Worm (Caenorhabditis elegans) whole organism, late embryonic: ENCODE results near the gene F54F12.2.

Experiments
- C38D4.7 ChIP-seq: fragments of 200-800 bp; sonication (Bioruptor generic); optimal IDR thresholded peaks from 2 replicates; lab custom pipeline; 2018; ENCODE audit warnings: mild to moderate bottlenecking, missing genetic modification characterization, moderate library complexity, missing compliant biosample characterization
- F13H6.1 ChIP-seq: sonication (generic microtip); optimal IDR thresholded peaks from 2 replicates; lab custom pipeline; 2016; ENCODE audit warnings: missing genetic modification characterization, missing compliant biosample characterization
- K02D7.2 ChIP-seq: sonication (generic microtip); optimal IDR thresholded peaks from 2 replicates; lab custom pipeline; 2017; ENCODE audit warnings: mild to moderate bottlenecking, missing genetic modification characterization, missing compliant biosample characterization
- K09A11.1 ChIP-seq: sonication (generic microtip); optimal IDR thresholded peaks from 2 replicates; lab custom pipeline; 2017; ENCODE audit warnings: antibody characterized with exemption, mild to moderate bottlenecking, missing genetic modification characterization, missing compliant biosample characterization; ENCODE audit not compliant: insufficient read depth
- T23F11.4 ChIP-seq: fragments of 200-800 bp; sonication (Bioruptor generic); optimal IDR thresholded peaks from 2 replicates; lab custom pipeline; 2018; ENCODE audit warnings: mild to moderate bottlenecking, missing genetic modification characterization, missing compliant biosample characterization
- ama-1 ChIP-seq: fragments of 150-350 bp; optimal IDR thresholded peaks from 2 replicates; lab custom pipeline; 2014
- ceh-18 ChIP-seq: sonication (generic microtip); optimal IDR thresholded peaks from 2 replicates; lab custom pipeline; 2016; ENCODE audit warnings: missing genetic modification characterization, missing compliant biosample characterization
- ceh-19 ChIP-seq: fragments of 200-800 bp; sonication (Bioruptor generic); optimal IDR thresholded peaks from 2 replicates; lab custom pipeline; 2018; ENCODE audit warnings: mild to moderate bottlenecking, missing genetic modification characterization, missing compliant biosample characterization
- ceh-30 ChIP-seq: fragments of 150-350 bp; optimal IDR thresholded peaks from 2 replicates; lab custom pipeline; 2014; ENCODE audit warnings: missing biosample characterization, missing genetic modification characterization
- ceh-31 ChIP-seq: sonication (generic microtip); optimal IDR thresholded peaks from 2 replicates; lab custom pipeline; 2016; ENCODE audit warnings: missing genetic modification characterization, missing compliant biosample characterization
- ceh-45 ChIP-seq: fragments of 200-800 bp; sonication (Bioruptor generic); IDR thresholded peaks from 2 replicates; pipeline ENCODE4 v1.3.6; 2022; ENCODE audit warnings: missing genetic modification reagents, missing genetic modification characterization, missing compliant biosample characterization
- che-1 ChIP-seq: sonication (generic microtip); optimal IDR thresholded peaks from 2 replicates; lab custom pipeline; 2016; ENCODE audit warnings: mild to moderate bottlenecking, missing genetic modification characterization, missing compliant biosample characterization
- dve-1 ChIP-seq: sonication (generic microtip); optimal IDR thresholded peaks from 2 replicates; lab custom pipeline; 2017; ENCODE audit warnings: antibody characterized with exemption, mild to moderate bottlenecking, missing genetic modification characterization, missing compliant biosample characterization
- elt-2 ChIP-seq: sonication (generic microtip); optimal IDR thresholded peaks from 2 replicates; lab custom pipeline; 2016; ENCODE audit warnings: missing genetic modification reagents, missing genetic modification characterization, missing compliant biosample characterization
- gmeb-2 ChIP-seq: sonication (generic microtip); optimal IDR thresholded peaks from 2 replicates; lab custom pipeline; 2016; ENCODE audit warnings: missing genetic modification characterization, inconsistent platforms, missing compliant biosample characterization
- hlh-6 ChIP-seq: sonication (generic microtip); optimal IDR thresholded peaks from 2 replicates; lab custom pipeline; 2016; ENCODE audit warnings: missing genotype, missing genetic modification characterization, missing compliant biosample characterization
- lim-6 ChIP-seq: sonication (generic microtip); optimal IDR thresholded peaks from 2 replicates; lab custom pipeline; 2016; ENCODE audit warnings: missing genetic modification characterization, missing compliant biosample characterization
- nfya-1 ChIP-seq: sonication (generic microtip); optimal IDR thresholded peaks from 2 replicates; lab custom pipeline; 2017; ENCODE audit warnings: missing genetic modification characterization, mild to moderate bottlenecking, missing compliant biosample characterization, antibody characterized with exemption, moderate library complexity
- nhr-11 ChIP-seq: fragments of 150-350 bp; optimal IDR thresholded peaks from 2 replicates; lab custom pipeline; 2014; ENCODE audit warnings: missing biosample characterization, missing genetic modification characterization
- nhr-232 ChIP-seq: sonication (generic microtip); optimal IDR thresholded peaks from 2 replicates; lab custom pipeline; 2016; ENCODE audit warnings: missing genetic modification characterization, missing compliant biosample characterization
- odd-2 ChIP-seq: sonication (generic microtip); optimal IDR thresholded peaks from 2 replicates; lab custom pipeline; 2017; ENCODE audit warnings: antibody characterized with exemption, mild to moderate bottlenecking, missing genetic modification characterization, missing compliant biosample characterization
- pag-3 ChIP-seq: sonication (generic microtip); optimal IDR thresholded peaks from 2 replicates; lab custom pipeline; 2016; ENCODE audit warnings: missing compliant biosample characterization, missing genetic modification characterization, borderline replicate concordance
- pat-9 ChIP-seq: fragments of 200-800 bp; sonication (Bioruptor generic); optimal IDR thresholded peaks from 2 replicates; lab custom pipeline; 2018; ENCODE audit warnings: mild to moderate bottlenecking, missing genetic modification characterization, moderate library complexity, missing compliant biosample characterization
- pax-1 ChIP-seq: fragments of 150-350 bp; optimal IDR thresholded peaks from 2 replicates; lab custom pipeline; 2014; ENCODE audit warnings: missing biosample characterization, missing genetic modification characterization
- pha-4 ChIP-seq: fragments of 150-350 bp; optimal IDR thresholded peaks from 2 replicates; lab custom pipeline; 2018; ENCODE audit warnings: missing biosample characterization, missing genetic modification reagents, missing genetic modification characterization
- pqm-1 ChIP-seq: sonication (generic microtip); optimal IDR thresholded peaks from 2 replicates; lab custom pipeline; 2016; ENCODE audit warnings: missing genetic modification characterization, missing compliant biosample characterization
- rnt-1 ChIP-seq: sonication (generic microtip); optimal IDR thresholded peaks from 2 replicates; lab custom pipeline; 2016; ENCODE audit warnings: missing genetic modification characterization, missing compliant biosample characterization
- sdc-2 ChIP-seq: sonication (generic microtip); optimal IDR thresholded peaks from 2 replicates; lab custom pipeline; 2016; ENCODE audit warnings: missing genotype, missing genetic modification characterization, missing compliant biosample characterization
- sox-4 ChIP-seq: sonication (generic microtip); optimal IDR thresholded peaks from 2 replicates; lab custom pipeline; 2017; ENCODE audit warnings: mild to moderate bottlenecking, missing genetic modification characterization, inconsistent platforms, missing compliant biosample characterization
- tbx-7 ChIP-seq: sonication (generic microtip); optimal IDR thresholded peaks from 2 replicates; lab custom pipeline; 2016; ENCODE audit warnings: missing genotype, missing genetic modification characterization, missing compliant biosample characterization
- ttx-3 ChIP-seq: sonication (generic microtip); optimal IDR thresholded peaks from 2 replicates; lab custom pipeline; 2016; ENCODE audit warnings: missing genetic modification reagents, missing genetic modification characterization, missing compliant biosample characterization
- unc-42 ChIP-seq: sonication (generic microtip); optimal IDR thresholded peaks from 2 replicates; lab custom pipeline; 2016; ENCODE audit warnings: missing genotype, missing genetic modification characterization, missing compliant biosample characterization

Gene F54F12.2

DNA sequence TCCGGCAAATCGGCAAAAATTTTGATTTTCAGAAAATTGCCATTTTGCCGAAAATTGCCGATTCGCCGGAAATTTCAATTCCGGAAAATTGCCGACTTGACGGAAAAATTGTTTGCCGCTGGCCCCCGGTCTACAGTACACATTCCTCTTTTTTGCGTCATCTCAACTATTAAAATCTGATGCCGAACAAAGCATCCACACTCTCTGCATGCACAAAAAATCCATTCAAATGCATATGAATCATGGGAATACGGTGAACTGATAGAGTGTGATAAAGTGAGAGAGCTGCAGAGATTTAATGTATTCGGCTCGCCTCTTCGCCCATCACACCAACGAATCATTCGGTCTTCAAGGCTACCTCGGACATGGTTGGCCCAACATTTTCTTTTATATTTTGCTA is 9.3 kb upstream of the F54F12.2 start, which contains the start of gene F14F7.7:
Gene F14F7.7 (plus strand): TSS at position 354 of the 400 bp plus-strand sequence.
- TF ChIP-seq elt-2 (tag; lab: Kevin White, UChicago): no peak
- no peak for TF ChIP-seq C38D4.7 (GFP tag; lab: Kevin White, UChicago)
- TF ChIP-seq lim-6 (tag; lab: Kevin White, UChicago): no peak
- no peak for TF ChIP-seq dve-1
- no peak for TF ChIP-seq ceh-30 (tag; lab: Kevin White, UChicago)
- no peak for TF ChIP-seq pqm-1 (tag; lab: Kevin White, UChicago)
- TF ChIP-seq odd-2: no peak
- TF ChIP-seq pat-9 (tag; lab: Kevin White, UChicago): no peak
- no peak for TF ChIP-seq ama-1 (lab: Kevin White, UChicago)
- TF ChIP-seq ceh-18: no peak
- TF ChIP-seq ceh-45 (GFP tag; lab: Robert Waterston, UW): no peak
- no peak for TF ChIP-seq F13H6.1 (tag; lab: Kevin White, UChicago)
- no peak for TF ChIP-seq hlh-6

DNA sequence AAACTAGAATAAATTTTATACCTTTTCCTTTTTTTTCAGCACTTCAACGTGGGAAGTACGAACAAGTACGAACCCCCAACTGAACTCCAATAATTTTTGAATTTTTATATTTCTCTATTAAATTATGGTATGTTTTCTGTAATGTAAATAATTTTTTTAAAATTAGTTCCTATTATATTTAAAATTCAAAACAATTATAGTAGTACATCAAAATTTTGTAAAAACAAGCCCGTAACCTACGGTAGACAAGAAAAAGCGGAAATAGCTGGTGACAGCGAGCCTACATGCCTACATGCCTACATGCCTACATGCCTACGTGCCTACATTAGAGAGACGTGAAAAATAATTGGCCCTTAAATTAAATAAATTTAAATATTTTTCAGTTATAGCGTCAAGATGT is 8.1 kb upstream of the F54F12.2 start, which contains the start of gene F14F7.5:
Gene F14F7.5 (plus strand): TSS at position 301 of the 400 bp plus-strand sequence.
- TF ChIP-seq nhr-232 (tag; lab: Kevin White, UChicago): no peak
- no peak for TF ChIP-seq ttx-3 (tag; lab: Kevin White, UChicago)
- no peak for TF ChIP-seq tbx-7 (tag; lab: Kevin White, UChicago)
- no peak for TF ChIP-seq elt-2 (tag; lab: Kevin White, UChicago)

DNA sequence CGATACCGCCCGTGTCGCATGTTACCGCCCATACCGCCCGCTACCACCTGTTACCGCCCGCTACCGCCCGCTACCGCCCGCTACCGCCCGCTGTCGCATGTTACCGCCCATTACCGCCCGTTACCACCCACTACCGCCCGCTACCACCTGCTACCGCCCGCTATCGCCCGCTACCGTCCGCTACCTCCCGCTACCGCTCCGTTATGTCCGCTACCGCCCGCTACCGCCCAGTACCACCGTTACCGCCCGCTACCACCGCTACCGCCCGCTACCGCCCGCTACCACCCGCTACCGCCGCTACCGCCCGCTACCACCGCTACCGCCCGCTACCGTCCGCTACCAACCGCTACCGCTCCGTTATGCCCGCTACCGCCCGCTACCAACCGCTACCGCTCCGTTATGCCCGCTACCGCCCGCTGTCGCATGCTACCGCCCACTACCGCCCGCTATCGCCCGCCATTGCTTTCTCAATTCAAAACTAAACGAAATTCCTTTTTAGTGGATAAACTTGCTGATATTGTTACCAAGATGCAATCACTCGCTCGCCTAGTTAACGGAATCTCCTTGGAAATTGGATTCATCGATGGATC is 7.3 kb upstream of the F54F12.2 start:
- TF ChIP-seq pqm-1 (tag; lab: Kevin White, UChicago): no peak
- peak; percentile 83 for TF ChIP-seq K02D7.2
- TF ChIP-seq gmeb-2 (tag; lab: Kevin White, UChicago): peak; percentile 8
- TF ChIP-seq ceh-31 (tag; lab: Kevin White, UChicago): peak; percentile 15
- TF ChIP-seq pag-3 (tag; lab: Kevin White, UChicago): no peak
- TF ChIP-seq sox-4 (tag; lab: Kevin White, UChicago): peak; percentile 39
- TF ChIP-seq nfya-1 (tag; lab: Kevin White, UChicago): no peak
- TF ChIP-seq unc-42 (tag; lab: Kevin White, UChicago): no peak
- peak; percentile 10 for TF ChIP-seq sdc-2 (tag; lab: Kevin White, UChicago)
- peak; percentile 13 for TF ChIP-seq C38D4.7 (GFP tag; lab: Kevin White, UChicago)
- peak; percentile 44 for TF ChIP-seq lim-6 (tag; lab: Kevin White, UChicago)
- no peak for TF ChIP-seq pax-1 (tag; lab: Kevin White, UChicago)
- no peak for TF ChIP-seq K09A11.1
- TF ChIP-seq, all 69 proteins: peak for 7

DNA sequence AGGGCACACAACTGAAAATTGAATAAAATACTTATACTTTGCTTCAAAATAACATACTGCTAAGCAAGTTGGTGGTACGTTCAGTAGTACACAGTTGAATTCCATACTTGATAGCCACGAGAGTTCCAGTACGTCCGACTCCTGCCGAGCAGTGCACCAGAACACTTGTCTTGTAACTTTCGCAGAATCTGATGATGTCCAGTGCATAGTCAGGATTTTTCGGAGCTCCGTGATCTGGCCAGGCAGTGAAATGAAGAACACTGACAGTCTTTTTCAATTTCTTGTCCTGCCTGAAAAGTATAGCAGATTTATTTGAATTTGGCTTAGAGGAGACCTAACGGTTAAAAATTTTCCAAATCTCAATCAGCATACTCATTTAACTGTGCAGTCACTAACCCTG is 10.1 kb downstream of the F54F12.2 start:
- no peak for TF ChIP-seq ceh-30 (tag; lab: Kevin White, UChicago)

DNA sequence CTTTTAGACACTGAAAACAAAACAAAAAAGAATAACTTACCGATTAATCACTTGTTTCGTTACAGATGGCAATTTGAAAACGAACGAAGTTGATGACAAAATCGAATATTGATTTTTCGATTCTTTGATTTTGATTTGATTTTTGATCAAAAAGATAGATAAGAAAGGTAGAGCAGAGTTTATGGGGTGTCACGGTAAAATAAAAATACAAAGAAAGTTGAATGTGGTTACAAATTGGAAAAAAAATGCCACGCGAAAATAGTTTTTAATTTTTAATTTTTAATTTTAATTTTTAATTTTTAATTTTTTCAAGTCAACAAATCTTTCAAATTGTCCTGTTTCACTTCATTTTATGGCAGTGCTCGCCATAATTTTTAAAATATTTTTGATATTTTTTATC is 15.5 kb downstream of the F54F12.2 start, which contains the start of gene F54F12.1:
Gene F54F12.1 (minus strand): TSS at position 101 of the 400 bp plus-strand sequence.
- TF ChIP-seq ceh-19 (GFP tag; lab: Kevin White, UChicago) (no peak), ceh-18 (no peak), T23F11.4 (GFP tag; lab: Kevin White, UChicago) (no peak), ama-1 (lab: Kevin White, UChicago) (no peak), pha-4 (no peak), rnt-1 (no peak), nhr-11 (tag; lab: Kevin White, UChicago) (no peak), nhr-232 (tag; lab: Kevin White, UChicago) (no peak), pag-3 (tag; lab: Kevin White, UChicago) (no peak), F13H6.1 (tag; lab: Kevin White, UChicago) (no peak), che-1 (tag; lab: Kevin White, UChicago) (no peak)
